Worm (Caenorhabditis elegans): ENCODE data around the gene dcap-2.

DNA sequence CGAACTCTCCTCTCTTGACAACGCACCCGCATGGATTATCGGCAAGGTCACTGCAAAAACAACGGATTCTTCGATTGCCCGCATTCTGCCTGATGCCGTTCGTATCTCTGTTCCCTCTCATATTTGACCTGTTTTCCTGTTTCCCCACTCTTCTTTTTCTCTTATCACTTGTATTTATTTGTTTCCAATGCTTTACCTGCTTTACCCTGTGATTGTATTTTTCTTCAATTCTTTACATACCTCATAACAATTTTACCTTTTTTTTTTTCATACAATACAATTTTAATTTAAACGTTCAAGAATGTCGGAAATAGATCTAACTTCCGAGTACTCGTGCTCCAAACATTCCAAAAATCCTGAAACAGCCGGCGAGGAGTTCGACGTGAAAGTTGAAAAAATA, 12.7 kb downstream of the dcap-2 start, which contains the start of gene afmd-2:
- TF ChIP-seq pqm-1 (tag; optimal IDR thresholded peaks at IDR 0.05): no peak
- TF ChIP-seq gmeb-2 (tag; optimal IDR thresholded peaks at IDR 0.05): no peak
- TF ChIP-seq pat-9 (tag; optimal IDR thresholded peaks at IDR 0.05): no peak
